Worm (Caenorhabditis elegans) whole organism, L2 larva: Measurements from ENCODE around the gene grl-19.

ENCODE experiments used
- ZK546.5 ChIP-seq: sonication (generic microtip); optimal IDR thresholded peaks from 2 replicates; lab custom pipeline; 2017; ENCODE audit warnings: missing biosample characterization, missing genetic modification characterization
- ceh-16 ChIP-seq: fragments of 150-350 bp; optimal IDR thresholded peaks from 2 replicates; lab custom pipeline; 2014; ENCODE audit warnings: missing biosample characterization, missing genetic modification characterization
- fos-1 ChIP-seq: fragments of 150-350 bp; optimal IDR thresholded peaks from 2 replicates; lab custom pipeline; 2014; ENCODE audit warnings: missing biosample characterization, missing genetic modification characterization
- lsy-2 ChIP-seq, 2 experiments: fragments of 150-350 bp in 1 of 2; sonication (generic microtip) in 1 of 2; optimal IDR thresholded peaks; 2 replicates each; lab custom pipeline; 2014 to 2017; ENCODE audit warnings: missing biosample characterization in 2 of 2, missing genetic modification characterization in 2 of 2
- nhr-11 ChIP-seq: fragments of 150-350 bp; optimal IDR thresholded peaks from 2 replicates; lab custom pipeline; 2014; ENCODE audit warnings: missing biosample characterization, missing genetic modification characterization
- nhr-21 ChIP-seq: fragments of 150-350 bp; optimal IDR thresholded peaks from 2 replicates; lab custom pipeline; 2014; ENCODE audit warnings: missing biosample characterization, missing genetic modification characterization
- nhr-23 ChIP-seq: fragments of 150-350 bp; optimal IDR thresholded peaks from 2 replicates; lab custom pipeline; 2014; ENCODE audit warnings: missing biosample characterization, missing genetic modification reagents, missing genetic modification characterization
- nhr-237 ChIP-seq: fragments of 150-350 bp; optimal IDR thresholded peaks from 2 replicates; lab custom pipeline; 2014; ENCODE audit warnings: missing biosample characterization, missing genetic modification characterization
- sma-9 ChIP-seq, 2 experiments: fragments of 150-350 bp in 1 of 2; sonication (generic microtip) in 1 of 2; optimal IDR thresholded peaks; 2 replicates each; lab custom pipeline; 2014 to 2016; ENCODE audit warnings: missing genetic modification characterization in 2 of 2, mild to moderate bottlenecking in 1 of 2, missing biosample characterization in 1 of 2, missing compliant biosample characterization in 1 of 2, missing genetic modification reagents in 1 of 2, moderate library complexity in 1 of 2
- snpc-4 ChIP-seq: fragments of 150-350 bp; optimal IDR thresholded peaks from 2 replicates; lab custom pipeline; 2014; ENCODE audit warnings: missing biosample characterization, missing genetic modification characterization
- unc-62 ChIP-seq: fragments of 150-350 bp; optimal IDR thresholded peaks from 2 replicates; lab custom pipeline; 2014; ENCODE audit warnings: missing biosample characterization, missing genetic modification reagents, missing genetic modification characterization
- zag-1 ChIP-seq: fragments of 150-350 bp; optimal IDR thresholded peaks from 2 replicates; lab custom pipeline; 2014; ENCODE audit warnings: missing biosample characterization, missing genetic modification characterization
- ztf-11 ChIP-seq: sonication (generic microtip); optimal IDR thresholded peaks from 2 replicates; lab custom pipeline; 2017; ENCODE audit warnings: missing biosample characterization, missing genetic modification characterization
- ztf-4 ChIP-seq: fragments of 150-350 bp; optimal IDR thresholded peaks from 2 replicates; lab custom pipeline; 2014; ENCODE audit warnings: missing biosample characterization, missing genetic modification characterization

DNA sequence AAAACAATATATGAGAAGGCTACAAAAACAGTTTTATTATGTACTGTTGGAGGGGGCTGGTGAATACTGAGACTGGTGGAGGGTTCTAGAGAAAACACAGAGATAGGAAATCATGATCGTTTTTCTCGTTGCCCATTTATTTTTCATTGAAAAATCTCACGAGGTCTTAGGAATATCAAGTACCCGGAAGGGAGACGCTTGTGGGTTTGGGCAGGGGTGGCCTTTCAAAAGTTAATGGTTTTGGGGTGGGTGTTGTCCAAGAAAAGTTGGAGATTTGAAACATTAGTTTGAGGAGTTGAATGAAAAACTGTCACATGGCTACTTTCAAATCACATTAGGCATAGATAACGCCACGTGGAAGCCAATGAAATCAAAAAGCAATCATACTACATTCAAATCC lies 42.4 kb upstream of the grl-19 start:
- no peak for TF ChIP-seq nhr-237
- TF ChIP-seq nhr-21 (tag; lab: Kevin White, UChicago) = no peak
- TF ChIP-seq lsy-2 (tag; optimal IDR thresholded peaks at IDR 0.05; lab: Kevin White, UChicago) = no peak
- no peak for TF ChIP-seq ztf-4 (tag; lab: Kevin White, UChicago)
- TF ChIP-seq ZK546.5 = no peak
- TF ChIP-seq snpc-4 = no peak
- TF ChIP-seq unc-62 (GFP tag; lab: Kevin White, UChicago) = no peak
- no peak for TF ChIP-seq nhr-23
- no peak for TF ChIP-seq ceh-16 (tag; lab: Kevin White, UChicago)
- TF ChIP-seq fos-1 (tag; lab: Kevin White, UChicago) = no peak
- TF ChIP-seq sma-9 (GFP tag; optimal IDR thresholded peaks at IDR 0.05; lab: Kevin White, UChicago) = no peak
- TF ChIP-seq sma-9 (tag; optimal IDR thresholded peaks at IDR 0.05; lab: Kevin White, UChicago) = no peak
- no peak for TF ChIP-seq zag-1 (tag; lab: Kevin White, UChicago)
- TF ChIP-seq nhr-11 (tag; lab: Kevin White, UChicago) = no peak
- no peak for TF ChIP-seq ztf-11
